Worm (Caenorhabditis elegans): ENCODE data around the gene nspg-7.2.

DNA sequence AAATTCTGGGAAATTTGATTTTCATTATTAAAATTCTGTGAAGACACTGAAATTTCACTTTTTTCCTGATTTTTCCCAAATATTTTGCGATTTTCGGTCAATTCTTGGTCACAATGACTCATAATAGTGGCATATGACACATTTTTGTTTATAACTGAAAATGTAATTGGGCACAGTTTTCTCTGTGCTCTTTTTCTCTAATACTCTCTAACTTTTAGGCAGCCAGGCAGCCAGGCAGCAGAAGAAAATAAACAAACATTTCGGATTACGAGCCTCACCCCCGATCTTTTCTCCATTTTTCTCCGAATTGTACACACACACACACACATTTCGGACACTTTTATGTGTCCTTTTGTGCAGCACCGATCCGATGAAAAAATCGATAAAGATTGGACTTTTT is 49.2 kb upstream of the nspg-7.2 start:
- TF ChIP-seq ztf-18 (tag; optimal IDR thresholded peaks at IDR 0.05) (no peak), nhr-90 (tag; optimal IDR thresholded peaks at IDR 0.05) (no peak), lag-1 (GFP tag; IDR thresholded peaks at IDR 0.05) (no peak), nfya-1 (tag; optimal IDR thresholded peaks at IDR 0.05; ENCODE audit: borderline replicate concordance, insufficient read depth) (no peak), zim-3 (tag; optimal IDR thresholded peaks at IDR 0.05) (no peak), hrde-1 (tag; optimal IDR thresholded peaks at IDR 0.05; ENCODE audit: borderline replicate concordance) (no peak), Y56A3A.18 (GFP tag; IDR thresholded peaks at IDR 0.05) (no peak), F37B4.10 (GFP tag; IDR thresholded peaks at IDR 0.05) (no peak), attf-3 (GFP tag; conservative IDR thresholded peaks at IDR 0.05) (no peak), repo-1 (tag; optimal IDR thresholded peaks at IDR 0.05) (no peak), let-607 (tag; optimal IDR thresholded peaks at IDR 0.05) (no peak), unc-62 (GFP tag; optimal IDR thresholded peaks at IDR 0.05) (no peak), B0336.3 (GFP tag; IDR thresholded peaks at IDR 0.05) (no peak)
